Fruit fly (Drosophila melanogaster): ENCODE measurements around the gene spz5.

spz5 gene

DNA sequence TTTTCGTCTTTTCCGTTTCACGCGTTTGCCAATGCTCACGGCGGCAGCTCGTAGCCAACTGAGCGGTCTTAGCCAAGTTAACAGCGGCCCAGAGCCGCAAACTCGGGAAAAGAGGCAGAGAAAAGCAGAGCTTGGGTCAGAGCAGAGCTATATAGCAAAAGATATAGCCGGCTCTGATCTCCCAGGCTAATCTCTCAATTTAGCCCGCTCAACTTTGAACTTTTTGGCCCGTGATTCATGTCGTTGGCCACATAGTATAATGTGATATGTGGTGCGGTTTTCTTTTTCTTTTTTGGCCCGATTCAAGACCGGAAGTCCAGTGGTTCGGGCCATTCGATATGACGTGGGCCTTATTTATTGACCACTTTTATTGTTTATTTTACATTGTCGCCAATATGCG lies at the start of gene spz5:
Gene spz5 (minus strand): TSS at position 62 of the 400 bp plus-strand sequence.
- no peak for TF ChIP-seq CG17801 (GFP tag; optimal IDR thresholded peaks at IDR 0.05; ENCODE audit: partially characterized antibody)

DNA sequence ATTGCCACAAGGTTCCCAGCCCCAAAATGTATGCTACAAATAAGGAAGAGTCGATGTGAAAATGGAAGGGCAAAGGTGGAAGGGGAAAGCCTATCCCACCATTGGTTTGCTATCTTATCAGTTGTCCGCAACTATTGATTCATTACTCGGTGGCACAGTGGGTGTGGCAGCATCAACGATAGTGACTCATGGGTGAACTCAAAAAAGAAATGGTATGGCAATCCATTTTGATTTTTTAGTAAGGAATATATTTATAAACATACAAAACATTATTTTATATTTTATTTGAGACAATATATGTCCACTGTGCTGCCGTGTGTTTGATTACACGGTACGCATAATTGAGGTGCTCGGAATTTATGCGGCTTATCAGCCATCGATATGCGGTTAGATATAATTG lies 31.1 kb upstream of the spz5 start:
- TF ChIP-seq CG17801 (GFP tag; optimal IDR thresholded peaks at IDR 0.05; ENCODE audit: partially characterized antibody), result no peak

DNA sequence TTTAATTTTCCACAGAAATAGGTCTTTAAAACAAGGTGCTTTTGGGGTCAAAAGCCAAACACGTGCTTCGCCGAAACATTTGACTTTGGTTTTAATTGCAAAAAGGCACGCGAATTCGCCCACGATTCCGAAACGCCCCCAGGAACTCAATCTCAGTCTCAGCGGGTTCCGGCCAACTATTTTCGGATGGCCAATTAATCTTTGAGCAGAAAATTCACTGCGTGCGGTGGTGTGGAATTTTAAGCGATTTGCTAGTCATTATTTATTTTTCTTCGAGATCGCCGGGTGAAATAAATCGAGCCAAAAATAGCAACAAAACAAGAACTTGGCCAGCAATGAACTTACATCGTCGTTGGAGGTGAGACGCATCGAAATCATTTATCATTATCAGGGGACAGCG lies 26.7 kb upstream of the spz5 start:
- TF ChIP-seq CG17801 (GFP tag; optimal IDR thresholded peaks at IDR 0.05; ENCODE audit: partially characterized antibody), result no peak

DNA sequence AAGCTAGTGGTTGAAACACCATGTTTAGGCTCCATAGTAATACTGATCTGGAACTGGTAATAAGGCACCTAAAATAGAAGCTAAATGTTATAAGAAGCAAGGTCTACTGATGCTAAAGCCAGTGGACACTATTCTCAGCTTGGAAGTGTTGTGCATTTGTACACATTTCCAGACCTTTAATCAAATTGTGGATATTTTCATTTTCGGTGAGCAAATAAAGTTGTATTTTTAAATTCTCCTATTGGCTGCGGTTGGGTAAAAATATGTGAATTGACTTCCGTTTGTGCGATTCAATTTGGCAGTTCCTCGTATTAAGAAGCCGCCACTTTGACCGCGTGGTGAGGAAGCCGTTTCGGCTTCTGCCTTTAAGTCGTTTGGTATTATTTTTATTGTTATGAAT lies 24.6 kb upstream of the spz5 start, which contains the start of gene CG9970:
Gene CG9970 (minus strand): TSS at position 101 of the 400 bp plus-strand sequence.
- no peak for TF ChIP-seq CG17801 (GFP tag; optimal IDR thresholded peaks at IDR 0.05; ENCODE audit: partially characterized antibody)

DNA sequence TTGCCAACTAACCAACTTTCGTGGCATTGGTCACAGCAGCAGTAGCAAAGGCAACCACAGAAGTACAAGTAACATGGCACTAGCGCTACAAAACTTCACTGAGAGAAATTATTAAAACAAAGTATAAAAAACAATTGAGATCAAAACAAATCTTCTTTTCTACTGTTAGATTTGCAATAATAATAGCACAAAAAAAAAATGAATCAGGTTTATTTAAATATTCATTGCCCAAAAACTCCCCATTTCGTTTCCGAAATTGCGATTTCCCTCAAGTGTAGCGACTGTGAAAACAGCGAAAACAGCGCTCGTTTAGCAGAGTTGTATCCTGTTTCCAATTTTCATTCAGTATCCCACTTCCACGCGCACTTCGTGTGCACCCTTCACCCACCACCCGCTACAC lies 21.3 kb upstream of the spz5 start:
- no peak for TF ChIP-seq CG17801 (GFP tag; optimal IDR thresholded peaks at IDR 0.05; ENCODE audit: partially characterized antibody)

DNA sequence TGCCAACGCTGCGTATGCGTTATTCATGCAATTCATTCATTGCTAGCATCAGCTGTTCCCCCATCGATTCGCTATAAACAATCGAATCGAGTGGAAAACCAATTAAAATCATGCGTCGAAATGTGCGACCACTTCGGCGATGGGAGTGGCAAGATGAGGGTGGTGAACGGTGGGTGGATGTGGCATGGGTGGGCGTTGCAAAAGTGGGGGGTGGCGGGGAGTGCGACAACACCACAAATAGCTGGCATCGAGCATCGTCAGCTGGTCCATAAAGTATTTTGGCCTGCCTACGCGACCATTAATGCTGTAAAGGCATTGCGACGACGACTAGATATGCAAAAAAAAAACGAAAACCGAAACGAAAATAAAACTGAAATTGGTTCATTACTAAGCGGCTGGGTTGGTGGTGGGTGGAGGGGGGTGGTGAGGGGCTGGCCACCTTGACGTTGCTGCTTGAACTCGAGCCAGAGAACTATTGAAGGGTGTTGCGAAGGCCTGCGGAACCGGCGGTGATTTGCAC lies 17.6 kb upstream of the spz5 start:
- TF ChIP-seq CG17801 (GFP tag; optimal IDR thresholded peaks at IDR 0.05; ENCODE audit: partially characterized antibody), result no peak

DNA sequence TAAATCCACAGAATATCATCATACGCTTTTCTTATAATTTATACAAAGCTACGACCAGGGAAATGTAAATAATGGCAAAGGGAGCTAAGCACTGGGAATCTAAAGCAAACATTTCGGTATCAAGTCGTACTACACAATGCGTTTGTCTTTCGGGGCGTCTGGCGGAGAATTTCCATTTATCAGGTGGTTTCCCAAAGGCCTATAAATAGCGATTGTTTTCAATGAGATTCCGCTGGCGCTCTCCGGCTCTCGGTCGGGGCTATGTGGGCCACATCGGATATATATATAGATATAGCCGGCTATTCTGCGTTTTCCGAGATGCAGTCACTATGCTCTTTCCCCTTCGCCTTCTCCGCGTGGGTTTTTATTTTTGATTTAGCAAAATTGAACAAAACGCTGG lies 14.4 kb upstream of the spz5 start:
- no peak for TF ChIP-seq CG17801 (GFP tag; optimal IDR thresholded peaks at IDR 0.05; ENCODE audit: partially characterized antibody)

DNA sequence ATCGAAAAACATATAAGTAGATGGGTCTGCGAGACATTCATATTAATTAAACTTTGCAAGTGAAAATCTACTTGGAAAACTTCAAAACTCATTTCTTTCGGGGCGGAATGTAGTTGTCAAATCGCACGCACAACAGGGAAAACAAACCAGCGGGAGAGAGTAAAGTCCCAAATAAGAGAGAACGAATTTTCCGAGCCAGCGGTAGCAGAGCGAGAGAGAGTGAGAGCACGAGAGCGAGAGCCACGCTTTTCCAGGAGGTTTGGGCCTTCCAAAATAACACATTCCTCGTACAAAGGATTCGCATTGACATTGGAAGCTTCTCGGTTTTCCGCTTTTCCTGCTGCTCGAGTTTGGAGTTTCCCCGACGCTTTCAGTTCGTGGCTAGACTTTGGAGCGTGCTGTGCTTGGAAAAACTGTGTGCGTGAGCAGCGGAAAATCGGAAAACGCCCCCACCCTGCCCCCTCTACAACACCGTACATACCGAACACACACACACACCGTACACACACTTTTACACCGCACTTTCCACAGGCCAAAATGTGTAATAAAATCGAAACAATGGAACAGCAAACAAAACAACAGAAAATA lies 4.5 kb upstream of the spz5 start:
- no peak for TF ChIP-seq CG17801 (GFP tag; optimal IDR thresholded peaks at IDR 0.05; ENCODE audit: partially characterized antibody)

DNA sequence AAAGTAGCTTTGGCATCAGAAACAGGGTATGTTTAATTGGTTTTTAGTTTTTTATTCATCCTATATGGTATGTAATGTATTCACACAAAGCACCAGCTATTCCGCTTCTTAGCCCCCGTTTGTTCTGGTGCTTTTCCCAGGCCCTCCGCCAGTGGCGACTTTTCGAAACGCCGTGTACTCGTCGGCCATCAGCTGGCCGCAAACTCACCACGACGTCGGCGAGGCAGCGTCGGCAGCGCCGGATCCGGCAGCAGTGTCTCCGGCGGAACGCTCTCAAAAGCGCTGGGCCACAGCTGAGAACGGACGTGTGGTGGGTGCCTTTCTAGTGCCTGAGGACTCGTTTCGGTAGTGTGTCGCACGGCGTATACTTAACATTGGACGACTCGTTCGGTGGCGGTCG lies 2.8 kb upstream of the spz5 start, which contains the start of gene Shab:
Gene Shab (plus strand): TSS at position 268 of the 400 bp plus-strand sequence.
- no peak for TF ChIP-seq CG17801 (GFP tag; optimal IDR thresholded peaks at IDR 0.05; ENCODE audit: partially characterized antibody)

DNA sequence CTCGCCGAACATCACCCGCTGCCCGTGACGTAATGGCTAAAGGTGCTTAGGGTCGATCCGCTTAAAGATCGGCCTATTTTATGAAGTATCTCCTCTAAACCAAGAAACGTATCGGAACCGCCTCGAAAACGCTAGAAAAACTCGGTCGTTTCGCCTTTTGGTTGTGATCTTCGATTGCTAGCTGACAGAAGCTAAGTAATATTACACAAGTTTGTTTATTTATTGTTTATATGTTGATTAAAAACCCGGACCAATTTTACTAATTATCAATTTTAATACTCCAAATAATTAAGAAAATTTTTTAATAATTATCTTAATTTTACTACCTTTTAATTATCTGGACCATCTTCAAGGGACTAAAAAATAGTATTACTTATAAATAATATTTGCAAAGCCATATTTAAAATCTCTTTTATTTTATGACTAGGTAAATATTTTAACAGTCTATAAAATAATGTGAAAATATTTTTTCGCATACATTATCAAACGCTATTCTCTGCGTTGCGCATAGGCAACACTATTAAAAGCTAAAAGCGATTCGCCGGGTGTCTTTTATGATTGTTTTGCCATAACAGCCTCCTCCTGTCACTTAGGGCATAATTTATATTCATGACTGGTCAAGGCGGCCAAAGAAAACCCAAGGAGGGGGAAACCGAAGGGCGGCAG lies 2.0 kb upstream of the spz5 start:
- no peak for TF ChIP-seq CG17801 (GFP tag; optimal IDR thresholded peaks at IDR 0.05; ENCODE audit: partially characterized antibody)

DNA sequence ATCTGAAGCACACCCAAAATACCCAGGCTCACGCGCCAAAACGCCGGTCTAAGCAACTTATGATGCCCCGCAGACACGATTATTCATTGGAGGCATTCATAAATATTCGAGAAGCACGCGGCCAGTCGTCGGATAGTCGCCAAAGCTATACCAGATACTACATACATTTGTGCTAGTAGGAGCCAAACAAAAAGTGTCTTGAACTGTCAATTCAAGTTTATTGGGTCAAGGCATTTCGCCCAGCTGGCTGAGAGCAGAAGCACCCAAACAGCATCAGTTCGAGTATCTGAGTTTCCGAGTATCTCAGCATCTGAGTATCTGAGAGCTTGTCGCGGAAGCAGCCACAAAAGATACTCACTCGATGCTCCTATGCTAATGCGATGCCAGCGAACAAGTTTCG lies 3.8 kb downstream of the spz5 start:
- TF ChIP-seq CG17801 (GFP tag; optimal IDR thresholded peaks at IDR 0.05; ENCODE audit: partially characterized antibody), result no peak

DNA sequence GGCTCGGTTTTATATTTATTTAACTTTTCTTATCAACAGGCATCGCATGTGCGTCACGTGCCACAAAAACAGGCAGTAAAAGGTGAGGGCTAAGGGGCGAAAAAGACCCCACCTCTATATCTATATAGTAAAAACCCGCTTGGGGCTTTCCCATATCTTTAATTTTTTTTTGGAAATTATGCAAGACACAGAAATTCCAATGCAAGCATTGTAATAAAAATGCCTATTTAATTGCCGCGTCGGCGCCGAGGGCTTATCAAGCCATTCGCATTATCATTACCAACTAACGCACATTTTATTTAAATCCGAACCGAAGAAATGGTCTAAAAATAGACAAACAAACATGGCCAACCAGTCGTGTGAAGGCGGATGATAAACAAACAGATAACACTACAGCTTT lies 4.6 kb downstream of the spz5 start:
- no peak for TF ChIP-seq CG17801 (GFP tag; optimal IDR thresholded peaks at IDR 0.05; ENCODE audit: partially characterized antibody)

DNA sequence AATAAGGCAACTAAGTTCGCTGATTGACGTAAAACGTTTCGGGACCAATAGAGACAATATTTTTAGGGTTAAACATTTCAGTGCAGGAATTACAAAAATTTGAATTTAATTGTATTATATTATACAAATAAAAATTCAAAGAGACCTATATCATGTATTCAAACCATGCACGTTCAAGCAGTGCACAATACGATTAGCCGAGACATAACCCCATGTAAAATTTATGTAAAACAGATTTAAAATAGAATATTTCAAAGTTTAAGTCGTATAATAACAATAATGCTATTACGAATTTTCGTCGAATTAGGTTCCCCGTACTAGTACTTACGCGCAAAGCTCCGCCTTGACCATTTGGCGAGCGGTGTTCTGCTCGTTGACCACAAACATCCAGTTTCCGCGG lies 6.4 kb downstream of the spz5 start:
- no peak for TF ChIP-seq CG17801 (GFP tag; optimal IDR thresholded peaks at IDR 0.05; ENCODE audit: partially characterized antibody)

DNA sequence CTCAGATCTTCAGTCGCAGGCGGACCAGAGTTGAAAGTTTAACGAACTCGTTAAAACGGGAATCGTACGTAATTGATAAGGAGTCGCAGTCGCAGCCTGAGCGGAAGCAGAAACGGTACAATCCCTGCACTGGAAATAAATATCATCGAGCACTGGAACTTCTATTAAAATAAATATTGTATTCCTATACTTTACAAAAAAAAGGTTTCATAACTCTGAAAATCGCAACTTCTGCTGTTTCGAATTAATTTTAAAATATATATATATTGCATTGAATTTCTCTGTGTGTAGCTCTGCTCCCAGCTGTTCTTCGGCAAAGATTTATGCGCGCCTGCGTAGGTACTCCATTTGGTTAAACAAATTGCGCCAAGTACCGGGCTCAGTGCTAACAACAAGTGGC lies 7.6 kb downstream of the spz5 start:
- TF ChIP-seq CG17801 (GFP tag; optimal IDR thresholded peaks at IDR 0.05; ENCODE audit: partially characterized antibody), result no peak

DNA sequence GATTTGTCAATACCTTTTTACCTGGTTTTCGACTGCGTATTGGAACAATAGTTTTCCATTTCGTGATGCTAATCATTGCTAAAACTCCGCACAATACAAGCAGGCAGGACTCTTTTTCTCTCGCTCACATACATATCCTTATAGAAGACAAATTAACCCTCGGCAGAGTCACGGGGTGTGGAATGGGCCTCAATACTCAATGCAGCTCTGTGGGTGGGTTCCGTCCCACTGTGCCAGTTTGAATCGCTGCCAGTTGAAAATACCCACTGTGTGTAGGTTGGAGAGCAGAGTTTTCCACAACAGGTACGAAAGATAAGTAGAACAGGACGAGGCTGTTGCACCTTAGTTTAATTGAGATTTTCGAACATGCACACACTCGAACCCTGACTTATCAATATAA lies 9.6 kb downstream of the spz5 start:
- TF ChIP-seq CG17801 (GFP tag; optimal IDR thresholded peaks at IDR 0.05; ENCODE audit: partially characterized antibody), result no peak

DNA sequence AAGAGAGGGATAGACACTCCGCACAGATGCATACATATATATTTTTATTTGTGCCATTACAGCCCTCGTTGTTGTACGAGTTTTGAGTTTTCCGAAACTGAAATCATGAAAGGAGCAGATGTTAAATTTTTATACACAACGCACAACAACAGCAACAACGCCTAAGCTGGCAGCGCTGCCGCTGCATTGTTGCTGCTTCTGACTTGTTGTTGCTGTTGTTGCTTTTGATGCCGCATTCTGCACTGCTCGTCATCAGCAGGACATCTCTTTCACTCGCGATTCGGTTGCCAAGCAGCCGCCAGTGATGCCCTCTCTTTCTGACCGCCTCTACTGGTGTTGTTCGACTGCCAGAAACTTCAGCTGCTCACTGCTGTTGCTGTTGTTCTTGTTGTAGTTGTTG lies 10.4 kb downstream of the spz5 start:
- TF ChIP-seq CG17801 (GFP tag; optimal IDR thresholded peaks at IDR 0.05; ENCODE audit: partially characterized antibody), result no peak

DNA sequence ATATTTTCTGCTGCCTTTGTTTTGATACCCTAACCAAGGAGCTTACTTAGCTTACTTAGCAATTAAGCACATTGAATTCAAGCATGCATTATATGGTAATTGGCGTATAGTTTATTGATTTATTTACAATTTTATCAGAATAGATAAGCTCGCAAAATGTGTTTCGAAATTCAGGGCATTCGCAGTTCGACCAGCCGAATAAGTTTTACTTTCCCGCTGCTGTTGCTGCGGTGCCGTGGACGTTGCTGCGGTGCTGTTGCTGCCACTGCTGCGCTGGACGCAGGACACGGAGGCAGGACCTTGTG lies 12.2 kb downstream of the spz5 start:
- no peak for TF ChIP-seq CG17801 (GFP tag; optimal IDR thresholded peaks at IDR 0.05; ENCODE audit: partially characterized antibody)

Data from ovary, adult (tissue).